Worm (Caenorhabditis elegans) whole organism, L4 larva: ENCODE results near the gene R10E11.9.

Experiments used
- R02D3.7 ChIP-seq: fragments of 150-350 bp; sonication (generic microtip); optimal IDR thresholded peaks from 3 replicates; lab custom pipeline; 2014; ENCODE audit warnings: missing biosample characterization, missing genetic modification characterization
- aly-2 ChIP-seq: sonication (generic microtip); optimal IDR thresholded peaks from 2 replicates; lab custom pipeline; 2018; ENCODE audit warnings: missing biosample characterization, missing genetic modification characterization
- ceh-62 ChIP-seq: sonication (generic microtip); optimal IDR thresholded peaks from 2 replicates; lab custom pipeline; 2017; ENCODE audit warnings: missing biosample characterization, missing genetic modification characterization
- dmd-9 ChIP-seq: fragments of 200-800 bp; sonication (Bioruptor generic); IDR thresholded peaks from 2 replicates; pipeline ENCODE4 v1.3.6; 2022; ENCODE audit warnings: missing genetic modification reagents, missing genetic modification characterization, missing compliant biosample characterization
- hlh-30 ChIP-seq: sonication (generic microtip); optimal IDR thresholded peaks from 2 replicates; lab custom pipeline; 2017; ENCODE audit warnings: antibody characterized with exemption, mild to moderate bottlenecking, missing genetic modification characterization, missing compliant biosample characterization; ENCODE audit not compliant: insufficient read depth
- mdl-1 ChIP-seq, 2 experiments: fragments of 150-350 bp in 1 of 2; sonication (generic microtip) in 1 of 2; optimal IDR thresholded peaks; 2 replicates each; lab custom pipeline; 2014 to 2017; ENCODE audit warnings: missing biosample characterization in 2 of 2, missing genetic modification characterization in 2 of 2
- mdt-29 ChIP-seq: fragments of 200-800 bp; sonication (Bioruptor generic); IDR thresholded peaks from 2 replicates; pipeline ENCODE4 v1.3.6; 2022; ENCODE audit warnings: missing genetic modification reagents, missing genetic modification characterization, missing compliant biosample characterization
- nhr-11 ChIP-seq: fragments of 150-350 bp; optimal IDR thresholded peaks from 2 replicates; lab custom pipeline; 2014; ENCODE audit warnings: missing biosample characterization, missing genetic modification characterization
- nhr-76 ChIP-seq: fragments of 150-350 bp; optimal IDR thresholded peaks from 2 replicates; lab custom pipeline; 2014; ENCODE audit warnings: missing biosample characterization, missing genetic modification characterization
- pha-4 ChIP-seq, 2 experiments: fragments of 150-350 bp in 1 of 2; fragments of 200-800 bp in 1 of 2; sonication (Bioruptor generic) in 1 of 2; IDR thresholded peaks in 1 of 2; optimal IDR thresholded peaks in 1 of 2; 2 replicates each; pipeline versions ENCODE4 v1.3.6 to Lab custom; 2014 to 2022; ENCODE audit warnings: missing genetic modification characterization in 2 of 2, missing genetic modification reagents in 2 of 2, missing biosample characterization in 1 of 2, missing compliant biosample characterization in 1 of 2
- set-16 ChIP-seq: fragments of 200-800 bp; sonication (Bioruptor generic); IDR thresholded peaks from 2 replicates; pipeline ENCODE4 v1.3.6; 2022; ENCODE audit warnings: missing genetic modification reagents, missing genetic modification characterization, missing compliant biosample characterization

- TF ChIP-seq ceh-62 (tag; lab: Kevin White, UChicago) (no peak), hlh-30 (peak; percentile 70), nhr-76 (no peak), set-16 (GFP tag; lab: Robert Waterston, UW) (no peak), nhr-11 (peak; percentile 80), mdl-1 (tag; optimal IDR thresholded peaks at IDR 0.05; lab: Kevin White, UChicago) (peak; percentile 4 to 70), pha-4 (GFP tag; IDR thresholded peaks at IDR 0.05; lab: Robert Waterston, UW) (peak; percentile 60; the same call in 1 of the 2 replicates), pha-4 (tag; optimal IDR thresholded peaks at IDR 0.05; lab: Kevin White, UChicago) (no peak), mdt-29 (GFP tag; lab: Robert Waterston, UW) (peak; percentile 71; the same call in 1 of the 2 replicates), aly-2 (tag; lab: Kevin White, UChicago) (no peak), dmd-9 (GFP tag; lab: Robert Waterston, UW) (no peak), R02D3.7 (tag; lab: Kevin White, UChicago) (no peak)
Measured at ce11 chrIII:9780665-9781304, 12.7 kb downstream of the R10E11.9 start, which contains the start of gene vha-1.
